Fruit fly (Drosophila melanogaster) whole organism, adult: ENCODE data around the gene CG11619.

Experiments
- CG11617 ChIP-seq: fragments of 200-800 bp; sonication (Bioruptor generic); optimal IDR thresholded peaks from 2 replicates; lab custom pipeline; 2017; ENCODE audit warnings: mild to moderate bottlenecking, missing biosample characterization, missing genetic modification reagents, missing genetic modification characterization
- CG1620 ChIP-seq: fragments of 200-800 bp; sonication (Bioruptor generic); optimal IDR thresholded peaks from 2 replicates; lab custom pipeline; 2016; ENCODE audit warnings: missing biosample characterization, missing genetic modification characterization
- CG33017 ChIP-seq: fragments of 200-800 bp; sonication (Bioruptor generic); optimal IDR thresholded peaks from 2 replicates; lab custom pipeline; 2018; ENCODE audit warnings: missing biosample characterization, mild to moderate bottlenecking, missing genetic modification characterization, moderate library complexity
- CG7045 ChIP-seq: fragments of 200-800 bp; sonication (Bioruptor generic); optimal IDR thresholded peaks from 2 replicates; lab custom pipeline; 2017; ENCODE audit warnings: missing biosample characterization, mild to moderate bottlenecking, missing genetic modification characterization
- Clk ChIP-seq: fragments of 200-800 bp; sonication (Bioruptor generic); optimal IDR thresholded peaks from 2 replicates; lab custom pipeline; 2017; ENCODE audit warnings: missing biosample characterization, missing genetic modification characterization
- Crg-1 ChIP-seq: fragments of 200-800 bp; sonication (Bioruptor generic); optimal IDR thresholded peaks from 2 replicates; lab custom pipeline; 2016; ENCODE audit warnings: missing biosample characterization, missing genetic modification characterization
- Mnt ChIP-seq: fragments of 200-800 bp; sonication (Bioruptor generic); optimal IDR thresholded peaks from 2 replicates; lab custom pipeline; 2016; ENCODE audit warnings: missing biosample characterization, mild to moderate bottlenecking, missing genetic modification characterization
- bab1 ChIP-seq: fragments of 200-800 bp; sonication (Bioruptor generic); optimal IDR thresholded peaks from 3 replicates; lab custom pipeline; 2019; ENCODE audit warnings: missing biosample characterization, mild to moderate bottlenecking, missing genetic modification characterization, moderate library complexity
- kay ChIP-seq: fragments of 200-800 bp; sonication (Bioruptor generic); peaks from one replicate; lab custom pipeline; 2016; ENCODE audit warnings: missing biosample characterization, missing genetic modification characterization, borderline replicate concordance
- pad ChIP-seq: fragments of 200-800 bp; sonication (Bioruptor generic); optimal IDR thresholded peaks from 3 replicates; lab custom pipeline; 2017; ENCODE audit warnings: missing biosample characterization, missing genetic modification characterization, mild to moderate bottlenecking, moderate library complexity, missing genetic modification reagents
- tj ChIP-seq: fragments of 200-800 bp; sonication (Bioruptor generic); optimal IDR thresholded peaks from 3 replicates; lab custom pipeline; 2017; ENCODE audit warnings: missing biosample characterization, mild to moderate bottlenecking, missing genetic modification characterization, moderate library complexity
- toe ChIP-seq: fragments of 200-800 bp; sonication (Bioruptor generic); optimal IDR thresholded peaks from 2 replicates; lab custom pipeline; 2016; ENCODE audit warnings: missing biosample characterization, missing genetic modification characterization

dm6 chr3L:19003220-19003619, 15.1 kb upstream of the CG11619 start, which contains the start of gene SmydA-2:
- TF ChIP-seq CG33017 (tag; lab: Kevin White, UChicago) (no peak), CG7045 (no peak), tj (GFP tag; lab: Kevin White, UChicago) (no peak), CG1620 (GFP tag; lab: Kevin White, UChicago) (no peak), Crg-1 (GFP tag; lab: Kevin White, UChicago) (no peak), toe (GFP tag; lab: Kevin White, UChicago) (no peak), kay (peak; percentile 6), CG11617 (GFP tag; lab: Kevin White, UChicago) (no peak), pad (no peak), bab1 (GFP tag; lab: Kevin White, UChicago) (no peak), Clk (GFP tag; lab: Kevin White, UChicago) (no peak), Mnt (GFP tag; lab: Kevin White, UChicago) (no peak)
